Fruit fly (Drosophila melanogaster): ENCODE data around the gene Pect.

DNA sequence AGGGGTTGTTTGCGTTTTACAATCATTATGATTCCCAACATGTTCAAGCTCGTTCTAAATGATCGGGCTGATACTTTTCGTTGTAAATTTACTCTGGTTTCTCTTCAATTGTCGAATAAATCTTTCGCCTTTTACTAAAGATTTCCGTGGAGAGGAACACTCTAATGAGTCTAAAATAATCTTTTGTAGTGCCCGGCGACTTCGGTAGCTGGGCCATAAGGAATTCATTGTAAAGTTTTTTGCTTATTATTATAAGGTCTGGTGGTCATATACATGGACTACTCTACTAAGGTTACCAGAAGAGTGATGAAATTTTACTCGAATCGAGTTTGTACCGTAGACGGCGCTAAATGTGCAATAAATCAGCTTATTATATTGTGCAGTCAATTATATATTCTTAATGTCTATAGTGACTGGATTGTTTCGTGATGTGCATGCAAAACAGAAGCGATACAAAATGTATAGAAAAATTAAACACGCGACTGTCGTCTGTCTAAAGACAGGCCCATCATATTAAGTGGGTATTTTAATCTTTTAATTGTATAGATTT is 41.3 kb downstream of the Pect start:
- TF ChIP-seq CG10631 (GFP tag; optimal IDR thresholded peaks at IDR 0.05), result no peak
- no peak for TF ChIP-seq CG6854 (GFP tag; optimal IDR thresholded peaks at IDR 0.05)
- TF ChIP-seq CG6163 (GFP tag; IDR thresholded peaks at IDR 0.05), result no peak
- peak; percentile 17 for TF ChIP-seq svp (GFP tag)
- TF ChIP-seq Ets96B (tag; optimal IDR thresholded peaks at IDR 0.05), result no peak
- no peak for TF ChIP-seq Blimp-1 (GFP tag; optimal IDR thresholded peaks at IDR 0.05)
- TF ChIP-seq dsx (GFP tag; optimal IDR thresholded peaks at IDR 0.05; ENCODE audit: poor library complexity, severe bottlenecking), result no peak
- TF ChIP-seq Eip75B (GFP tag; optimal IDR thresholded peaks at IDR 0.05), result no peak
- no peak for TF ChIP-seq CG11294 (GFP tag; IDR thresholded peaks at IDR 0.05)
- no peak for TF ChIP-seq cyc (GFP tag; optimal IDR thresholded peaks at IDR 0.05)
- TF ChIP-seq Gug (GFP tag; IDR thresholded peaks at IDR 0.05), result no peak
